Fruit fly (Drosophila melanogaster) whole organism, adult: ENCODE results near the gene CG13891.

ENCODE experiments used
- CG11617 ChIP-seq: fragments of 200-800 bp; sonication (Bioruptor generic); optimal IDR thresholded peaks from 2 replicates; lab custom pipeline; 2017; ENCODE audit warnings: mild to moderate bottlenecking, missing biosample characterization, missing genetic modification reagents, missing genetic modification characterization
- CG12768 ChIP-seq: fragments of 200-800 bp; sonication (Bioruptor generic); optimal IDR thresholded peaks from 2 replicates; lab custom pipeline; 2017; ENCODE audit warnings: missing biosample characterization, missing genetic modification characterization, mild to moderate bottlenecking, moderate library complexity, missing genetic modification reagents
- CG14711 ChIP-seq: fragments of 200-800 bp; sonication (Bioruptor generic); optimal IDR thresholded peaks from 2 replicates; lab custom pipeline; 2018; ENCODE audit warnings: missing biosample characterization, mild to moderate bottlenecking, missing genetic modification characterization, moderate library complexity
- CG33017 ChIP-seq: fragments of 200-800 bp; sonication (Bioruptor generic); optimal IDR thresholded peaks from 2 replicates; lab custom pipeline; 2018; ENCODE audit warnings: missing biosample characterization, mild to moderate bottlenecking, missing genetic modification characterization, moderate library complexity
- CG7045 ChIP-seq: fragments of 200-800 bp; sonication (Bioruptor generic); optimal IDR thresholded peaks from 2 replicates; lab custom pipeline; 2017; ENCODE audit warnings: missing biosample characterization, mild to moderate bottlenecking, missing genetic modification characterization
- CG7101 ChIP-seq: fragments of 200-800 bp; sonication (Bioruptor generic); optimal IDR thresholded peaks from 2 replicates; lab custom pipeline; 2018; ENCODE audit warnings: missing biosample characterization, mild to moderate bottlenecking, missing genetic modification characterization, moderate library complexity
- kay ChIP-seq: fragments of 200-800 bp; sonication (Bioruptor generic); peaks from one replicate; lab custom pipeline; 2016; ENCODE audit warnings: missing biosample characterization, missing genetic modification characterization, borderline replicate concordance
- ovo ChIP-seq: fragments of 200-800 bp; sonication (Bioruptor generic); optimal IDR thresholded peaks from 2 replicates; lab custom pipeline; 2016; ENCODE audit warnings: missing biosample characterization, missing genetic modification characterization
- pad ChIP-seq: fragments of 200-800 bp; sonication (Bioruptor generic); optimal IDR thresholded peaks from 3 replicates; lab custom pipeline; 2017; ENCODE audit warnings: missing biosample characterization, missing genetic modification characterization, mild to moderate bottlenecking, moderate library complexity, missing genetic modification reagents
- tj ChIP-seq: fragments of 200-800 bp; sonication (Bioruptor generic); optimal IDR thresholded peaks from 3 replicates; lab custom pipeline; 2017; ENCODE audit warnings: missing biosample characterization, mild to moderate bottlenecking, missing genetic modification characterization, moderate library complexity
- toe ChIP-seq: fragments of 200-800 bp; sonication (Bioruptor generic); optimal IDR thresholded peaks from 2 replicates; lab custom pipeline; 2016; ENCODE audit warnings: missing biosample characterization, missing genetic modification characterization

dm6 chr3L:392622-393159, 41.0 kb downstream of the CG13891 start, which contains the start of gene trh:
- TF ChIP-seq CG14711 (tag; lab: Kevin White, UChicago) (no peak), tj (no peak), pad (GFP tag; lab: Kevin White, UChicago) (no peak), kay (GFP tag; lab: Kevin White, UChicago) (no peak), ovo (GFP tag; lab: Kevin White, UChicago) (no peak), CG12768 (GFP tag; lab: Kevin White, UChicago) (no peak), CG7101 (no peak), CG7045 (GFP tag; lab: Kevin White, UChicago) (no peak), CG11617 (GFP tag; lab: Kevin White, UChicago) (no peak), CG33017 (tag; lab: Kevin White, UChicago) (no peak), toe (GFP tag; lab: Kevin White, UChicago) (no peak)
